Worm (Caenorhabditis elegans): ENCODE data around the gene lgc-54.

DNA sequence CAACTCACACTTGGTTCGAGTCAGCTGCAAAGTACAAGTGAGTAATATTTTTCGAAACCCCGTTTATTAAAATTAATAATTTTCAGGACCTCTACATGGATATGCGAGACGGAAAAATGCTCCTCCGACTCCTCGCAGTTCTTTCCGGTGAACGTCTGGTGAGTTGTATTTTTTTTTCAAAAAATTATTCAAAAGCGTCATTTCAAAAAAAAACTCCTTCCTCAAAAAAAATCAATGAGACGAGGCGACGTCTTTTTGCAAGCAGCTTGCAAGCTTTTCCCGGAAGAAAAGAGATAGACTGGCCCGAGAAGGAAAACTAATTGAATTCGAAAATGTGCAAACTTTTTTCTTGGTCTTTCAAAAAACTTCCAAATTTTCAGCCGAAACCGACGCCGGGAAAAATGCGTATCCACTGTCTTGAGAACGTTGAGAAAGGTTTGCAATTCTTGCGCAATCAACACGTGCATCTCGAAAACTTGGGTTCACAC, 36.1 kb upstream of the lgc-54 start:
- no peak for TF ChIP-seq cebp-1 (GFP tag; IDR thresholded peaks at IDR 0.05)
- no peak for TF ChIP-seq cebp-1 (tag; optimal IDR thresholded peaks at IDR 0.05)
- TF ChIP-seq ama-1 (optimal IDR thresholded peaks at IDR 0.05) = no peak
- no peak for TF ChIP-seq ama-1 (GFP tag; optimal IDR thresholded peaks at IDR 0.05)
- TF ChIP-seq lag-1 (GFP tag; IDR thresholded peaks at IDR 0.05) = no peak
- TF ChIP-seq pha-4 (tag; optimal IDR thresholded peaks at IDR 0.05) = no peak
- TF ChIP-seq ztf-18 (tag; optimal IDR thresholded peaks at IDR 0.05) = no peak
- TF ChIP-seq nhr-27 (tag; optimal IDR thresholded peaks at IDR 0.05) = no peak
- TF ChIP-seq snpc-4 (GFP tag; optimal IDR thresholded peaks at IDR 0.05) = no peak
- no peak for TF ChIP-seq snpc-4 (tag; optimal IDR thresholded peaks at IDR 0.05)
- TF ChIP-seq chd-7 (tag; optimal IDR thresholded peaks at IDR 0.05) = no peak
- no peak for TF ChIP-seq B0035.1 (tag; optimal IDR thresholded peaks at IDR 0.05)
- TF ChIP-seq sea-2 (GFP tag; IDR thresholded peaks at IDR 0.05) = no peak
- TF ChIP-seq tlf-1 (GFP tag; optimal IDR thresholded peaks at IDR 0.05) = no peak
